Fruit fly (Drosophila melanogaster): Measurements from ENCODE around the gene Ptp99A.

Gene Ptp99A

DNA sequence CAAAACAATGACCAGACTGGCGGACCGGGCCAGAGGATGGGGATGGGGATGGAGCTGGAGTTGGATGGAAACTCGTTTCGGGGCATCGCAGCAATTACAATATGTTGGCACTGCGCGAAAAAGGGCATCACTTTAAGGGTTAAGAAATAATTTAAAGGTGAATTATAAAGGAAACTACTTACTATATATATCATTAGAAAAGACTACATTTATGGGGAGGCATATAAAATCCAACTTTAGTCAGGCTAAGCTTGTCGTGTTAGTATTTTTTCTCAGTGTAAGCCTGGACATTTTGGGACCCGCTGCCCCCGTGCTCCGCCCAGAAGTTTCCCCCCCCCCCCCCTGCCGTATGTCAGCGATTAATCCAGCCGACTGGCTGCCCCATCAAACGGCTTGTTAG, 129.1 kb downstream of the Ptp99A start:
- TF ChIP-seq spab (GFP tag; optimal IDR thresholded peaks at IDR 0.05): peak; percentile 7
- TF ChIP-seq CG8119 (GFP tag; IDR thresholded peaks at IDR 0.05): no peak
- TF ChIP-seq net (GFP tag; optimal IDR thresholded peaks at IDR 0.05): no peak
- TF ChIP-seq CG3919 (GFP tag; optimal IDR thresholded peaks at IDR 0.05): peak; percentile 51
- peak; percentile 48 for TF ChIP-seq CG10631 (GFP tag; optimal IDR thresholded peaks at IDR 0.05)
- TF ChIP-seq CG6792 (GFP tag; optimal IDR thresholded peaks at IDR 0.05): peak; percentile 64
- peak; percentile 13 for TF ChIP-seq CG34406 (GFP tag; optimal IDR thresholded peaks at IDR 0.05)
- no peak for TF ChIP-seq Smox (GFP tag; optimal IDR thresholded peaks at IDR 0.05)
- TF ChIP-seq fd59A (GFP tag; optimal IDR thresholded peaks at IDR 0.05): peak; percentile 1
- peak; percentile 28 for TF ChIP-seq Eip93F (GFP tag; optimal IDR thresholded peaks at IDR 0.05)
- TF ChIP-seq CG11294 (GFP tag; IDR thresholded peaks at IDR 0.05): peak; percentile 30; the same call in 1 of the 2 replicates
- peak in 1 of 2 experiments; percentile 6 for TF ChIP-seq salr (GFP tag; optimal IDR thresholded peaks at IDR 0.05)
- no peak for TF ChIP-seq vri (GFP tag; optimal IDR thresholded peaks at IDR 0.05)
- no peak for TF ChIP-seq Blimp-1 (GFP tag; optimal IDR thresholded peaks at IDR 0.05)
- no peak for TF ChIP-seq CG6276 (GFP tag; optimal IDR thresholded peaks at IDR 0.05)
- peak; percentile 13 for TF ChIP-seq CG11902 (GFP tag; optimal IDR thresholded peaks at IDR 0.05)
- TF ChIP-seq Hr38 (GFP tag; optimal IDR thresholded peaks at IDR 0.05): no peak
- TF ChIP-seq CG32006 (GFP tag; optimal IDR thresholded peaks at IDR 0.05): no peak
- TF ChIP-seq OdsH (GFP tag; optimal IDR thresholded peaks at IDR 0.05): no peak
- TF ChIP-seq CG15336 (GFP tag; IDR thresholded peaks at IDR 0.05): no peak
- no peak for TF ChIP-seq CG16779 (tag; optimal IDR thresholded peaks at IDR 0.05)
- peak; percentile 2 for TF ChIP-seq CG11762 (GFP tag; optimal IDR thresholded peaks at IDR 0.05; ENCODE audit: insufficient read depth)
- no peak for TF ChIP-seq cyc (GFP tag; optimal IDR thresholded peaks at IDR 0.05)
- TF ChIP-seq Eip75B (GFP tag; optimal IDR thresholded peaks at IDR 0.05): peak; percentile 27
- peak; percentile 15 for TF ChIP-seq Hr39 (GFP tag; optimal IDR thresholded peaks at IDR 0.05)
- peak; percentile 22 for TF ChIP-seq topi (GFP tag; optimal IDR thresholded peaks at IDR 0.05)
- TF ChIP-seq CG8319 (GFP tag; optimal IDR thresholded peaks at IDR 0.05): no peak
- TF ChIP-seq esn (GFP tag; optimal IDR thresholded peaks at IDR 0.05): peak; percentile 43
- peak; percentile 49; the same call in 2 of the 3 replicates for TF ChIP-seq eg (GFP tag; IDR thresholded peaks at IDR 0.05)
- TF ChIP-seq Ets96B (tag; optimal IDR thresholded peaks at IDR 0.05): peak; percentile 80
- TF ChIP-seq Sox15 (GFP tag; optimal IDR thresholded peaks at IDR 0.05): no peak
- peak; percentile 12 for TF ChIP-seq dsx (GFP tag; optimal IDR thresholded peaks at IDR 0.05; ENCODE audit: poor library complexity, severe bottlenecking)
- peak; percentile 80 for TF ChIP-seq Eip78C (GFP tag)
- peak; percentile 28 for TF ChIP-seq CG1621 (tag; optimal IDR thresholded peaks at IDR 0.05)
- TF ChIP-seq fkh (GFP tag; optimal IDR thresholded peaks at IDR 0.05): no peak
- peak; percentile 5 to 67 for TF ChIP-seq ss (GFP tag; optimal IDR thresholded peaks at IDR 0.05)
- no peak for TF ChIP-seq dac (GFP tag; optimal IDR thresholded peaks at IDR 0.05)
- no peak for TF ChIP-seq Sox102F (GFP tag; optimal IDR thresholded peaks at IDR 0.05)
- TF ChIP-seq CG3032 (tag; optimal IDR thresholded peaks at IDR 0.05): peak; percentile 78
- no peak for TF ChIP-seq CG4318 (GFP tag; optimal IDR thresholded peaks at IDR 0.05)
- TF ChIP-seq CG8632 (GFP tag; optimal IDR thresholded peaks at IDR 0.05): peak; percentile 36
- TF ChIP-seq CG6808 (GFP tag; optimal IDR thresholded peaks at IDR 0.05): peak; percentile 53
- no peak for TF ChIP-seq CG10669 (GFP tag; optimal IDR thresholded peaks at IDR 0.05)
- TF ChIP-seq Hr4 (GFP tag; optimal IDR thresholded peaks at IDR 0.05): no peak
- peak; percentile 5 for TF ChIP-seq CG7368 (GFP tag; optimal IDR thresholded peaks at IDR 0.05)
- peak; percentile 42 for TF ChIP-seq lz (GFP tag; optimal IDR thresholded peaks at IDR 0.05)
- no peak for TF ChIP-seq Gug (GFP tag; IDR thresholded peaks at IDR 0.05)
- peak; percentile 24 for TF ChIP-seq acj6 (GFP tag; optimal IDR thresholded peaks at IDR 0.05)
- TF ChIP-seq pdm3 (GFP tag; optimal IDR thresholded peaks at IDR 0.05): no peak
- TF ChIP-seq fd85E (GFP tag; optimal IDR thresholded peaks at IDR 0.05): no peak
- peak; percentile 77 for TF ChIP-seq CG6163 (GFP tag; IDR thresholded peaks at IDR 0.05)
- TF ChIP-seq Met (GFP tag; optimal IDR thresholded peaks at IDR 0.05): peak; percentile 2
